Worm (Caenorhabditis elegans) whole organism, L4 larva: ENCODE measurements around the gene srxa-9.

Experiments
- D1046.2 ChIP-seq: fragments of 200-800 bp; sonication (Bioruptor generic); IDR thresholded peaks from 2 replicates; pipeline ENCODE4 v1.3.6; 2022; ENCODE audit warnings: missing genetic modification characterization, missing compliant biosample characterization
- F10B5.3 ChIP-seq: sonication (generic microtip); optimal IDR thresholded peaks from 2 replicates; lab custom pipeline; 2016; ENCODE audit warnings: mild to moderate bottlenecking, missing genetic modification characterization, missing compliant biosample characterization
- F26F4.8 ChIP-seq: fragments of 200-800 bp; sonication (Bioruptor generic); conservative IDR thresholded peaks from 2 replicates; pipeline ENCODE4 v1.3.6; 2022; ENCODE audit warnings: missing genetic modification characterization, missing compliant biosample characterization
- F44E2.7 ChIP-seq: fragments of 200-800 bp; sonication (Bioruptor generic); IDR thresholded peaks from 2 replicates; pipeline ENCODE4 v2.1.2; 2022; ENCODE audit warnings: missing genetic modification characterization, missing compliant biosample characterization
- R02D3.7 ChIP-seq: fragments of 150-350 bp; sonication (generic microtip); optimal IDR thresholded peaks from 3 replicates; lab custom pipeline; 2014; ENCODE audit warnings: missing biosample characterization, missing genetic modification characterization
- Y105C5A.15 ChIP-seq: fragments of 200-800 bp; sonication (Bioruptor generic); IDR thresholded peaks from 2 replicates; pipeline ENCODE4 v1.3.6; 2022; ENCODE audit warnings: missing genetic modification characterization, missing compliant biosample characterization
- Y75B8A.6 ChIP-seq: fragments of 200-800 bp; sonication (Bioruptor generic); IDR thresholded peaks from 2 replicates; pipeline ENCODE4 v1.3.6; 2022; ENCODE audit warnings: missing genetic modification reagents, missing genetic modification characterization, missing compliant biosample characterization
- ZK546.5 ChIP-seq, 2 experiments: sonication (generic microtip); optimal IDR thresholded peaks; 2 replicates each; lab custom pipeline; 2017; ENCODE audit warnings: missing biosample characterization in 2 of 2, missing genetic modification characterization in 2 of 2
- aha-1 ChIP-seq: fragments of 150-350 bp; peaks from one replicate; lab custom pipeline; 2014; ENCODE audit warnings: missing biosample characterization, missing genetic modification characterization
- arid-1 ChIP-seq: fragments of 200-800 bp; sonication (Bioruptor generic); conservative IDR thresholded peaks from 2 replicates; pipeline ENCODE4 v1.3.6; 2022; ENCODE audit warnings: missing genetic modification reagents, missing genetic modification characterization, missing compliant biosample characterization
- attf-4 ChIP-seq: sonication (generic microtip); optimal IDR thresholded peaks from 3 replicates; lab custom pipeline; 2017; ENCODE audit warnings: missing biosample characterization, missing genetic modification characterization
- ceh-20 ChIP-seq: fragments of 200-800 bp; sonication (Bioruptor generic); IDR thresholded peaks from 2 replicates; pipeline ENCODE4 v1.3.6; 2022; ENCODE audit warnings: missing genetic modification reagents, missing genetic modification characterization, missing compliant biosample characterization
- ceh-28 ChIP-seq: fragments of 150-350 bp; optimal IDR thresholded peaks from 2 replicates; lab custom pipeline; 2014; ENCODE audit warnings: missing biosample characterization, missing genetic modification reagents, missing genetic modification characterization
- ceh-44 ChIP-seq: fragments of 200-800 bp; sonication (Bioruptor generic); IDR thresholded peaks from 2 replicates; pipeline ENCODE4 v1.3.6; 2022; ENCODE audit warnings: missing genetic modification reagents, missing genetic modification characterization, missing compliant biosample characterization
- ces-1 ChIP-seq: fragments of 150-350 bp; sonication (generic microtip); optimal IDR thresholded peaks from 4 replicates; lab custom pipeline; 2014; ENCODE audit warnings: missing biosample characterization, missing genetic modification reagents, missing genetic modification characterization
- ctbp-1 ChIP-seq: fragments of 200-800 bp; sonication (Bioruptor generic); IDR thresholded peaks from 2 replicates; pipeline ENCODE4 v1.3.6; 2022; ENCODE audit warnings: missing genetic modification reagents, missing genetic modification characterization, missing compliant biosample characterization
- daf-12 ChIP-seq: fragments of 150-350 bp; optimal IDR thresholded peaks from 2 replicates; lab custom pipeline; 2014; ENCODE audit warnings: missing biosample characterization, missing genetic modification reagents, missing genetic modification characterization
- dmd-6 ChIP-seq: fragments of 200-800 bp; sonication (Bioruptor generic); IDR thresholded peaks from 2 replicates; pipeline ENCODE4 v1.3.6; 2022; ENCODE audit warnings: missing genetic modification reagents, missing genetic modification characterization, missing compliant biosample characterization
- dmd-8 ChIP-seq: fragments of 200-800 bp; sonication (Bioruptor generic); IDR thresholded peaks from 2 replicates; pipeline ENCODE4 v1.3.6; 2022; ENCODE audit warnings: missing genetic modification characterization, missing compliant biosample characterization
- dmd-9 ChIP-seq: fragments of 200-800 bp; sonication (Bioruptor generic); IDR thresholded peaks from 2 replicates; pipeline ENCODE4 v1.3.6; 2022; ENCODE audit warnings: missing genetic modification reagents, missing genetic modification characterization, missing compliant biosample characterization
- dpl-1 ChIP-seq: fragments of 150-350 bp; optimal IDR thresholded peaks from 2 replicates; lab custom pipeline; 2014; ENCODE audit warnings: missing biosample characterization, missing genetic modification reagents, missing genetic modification characterization
- duxl-1 ChIP-seq: sonication (generic microtip); optimal IDR thresholded peaks from 2 replicates; lab custom pipeline; 2016; ENCODE audit warnings: mild to moderate bottlenecking, missing genetic modification characterization, moderate library complexity, missing compliant biosample characterization; ENCODE audit not compliant: poor library complexity
- egl-27 ChIP-seq: sonication (generic microtip); optimal IDR thresholded peaks from 3 replicates; lab custom pipeline; 2017; ENCODE audit warnings: missing biosample characterization, missing genetic modification reagents, missing genetic modification characterization
- fkh-10 ChIP-seq: fragments of 150-350 bp; optimal IDR thresholded peaks from 2 replicates; lab custom pipeline; 2014; ENCODE audit warnings: missing biosample characterization, missing genetic modification reagents, missing genetic modification characterization
- fos-1 ChIP-seq: fragments of 150-350 bp; optimal IDR thresholded peaks from 2 replicates; lab custom pipeline; 2014; ENCODE audit warnings: missing biosample characterization, missing genetic modification characterization
- hif-1 ChIP-seq, 2 experiments: sonication (generic microtip); optimal IDR thresholded peaks; 2 replicates each; lab custom pipeline; 2016 to 2017; ENCODE audit warnings: missing compliant biosample characterization in 2 of 2, missing genetic modification characterization in 2 of 2, missing genetic modification reagents in 2 of 2, missing genotype in 2 of 2, mild to moderate bottlenecking in 1 of 2
- hlh-11 ChIP-seq: fragments of 200-800 bp; sonication (Bioruptor generic); optimal IDR thresholded peaks from 2 replicates; lab custom pipeline; 2018; ENCODE audit warnings: mild to moderate bottlenecking, missing genetic modification characterization, missing compliant biosample characterization
- jun-1 ChIP-seq: fragments of 150-350 bp; optimal IDR thresholded peaks from 2 replicates; lab custom pipeline; 2014; ENCODE audit warnings: missing biosample characterization, missing genetic modification reagents, missing genetic modification characterization
- lim-7 ChIP-seq: fragments of 200-800 bp; sonication (Bioruptor generic); IDR thresholded peaks from 2 replicates; pipeline ENCODE4 v1.3.6; 2022; ENCODE audit warnings: missing genetic modification characterization, missing compliant biosample characterization
- lin-13 ChIP-seq: fragments of 150-350 bp; optimal IDR thresholded peaks from 2 replicates; lab custom pipeline; 2014; ENCODE audit warnings: missing biosample characterization, missing genetic modification reagents, missing genetic modification characterization
- lin-29 ChIP-seq: fragments of 200-800 bp; sonication (Bioruptor generic); IDR thresholded peaks from 2 replicates; pipeline ENCODE4 v1.3.6; 2022; ENCODE audit warnings: missing genetic modification reagents, missing genetic modification characterization, missing compliant biosample characterization
- lin-39 ChIP-seq: fragments of 150-350 bp; optimal IDR thresholded peaks from 2 replicates; lab custom pipeline; 2014; ENCODE audit warnings: missing biosample characterization, missing genetic modification reagents, missing genetic modification characterization
- lsy-2 ChIP-seq, 2 experiments: fragments of 150-350 bp in 1 of 2; sonication (generic microtip) in 1 of 2; optimal IDR thresholded peaks; 2 replicates each; lab custom pipeline; 2014 to 2017; ENCODE audit warnings: missing biosample characterization in 2 of 2, missing genetic modification characterization in 2 of 2
- madf-5 ChIP-seq, 2 experiments: fragments of 200-800 bp; sonication (Bioruptor generic); IDR thresholded peaks; 2 replicates each; pipeline ENCODE4 v1.3.6; 2022; ENCODE audit warnings: missing compliant biosample characterization in 2 of 2, missing genetic modification characterization in 2 of 2
- madf-9 ChIP-seq: fragments of 200-800 bp; sonication (Bioruptor generic); conservative IDR thresholded peaks from 2 replicates; pipeline ENCODE4 v1.3.6; 2022; ENCODE audit warnings: missing genetic modification reagents, missing genetic modification characterization, missing compliant biosample characterization
- mdt-29 ChIP-seq: fragments of 200-800 bp; sonication (Bioruptor generic); IDR thresholded peaks from 2 replicates; pipeline ENCODE4 v1.3.6; 2022; ENCODE audit warnings: missing genetic modification reagents, missing genetic modification characterization, missing compliant biosample characterization
- mes-2 ChIP-seq: sonication (generic microtip); optimal IDR thresholded peaks from 2 replicates; lab custom pipeline; 2016; ENCODE audit warnings: missing genotype, mild to moderate bottlenecking, missing genetic modification characterization, missing compliant biosample characterization; ENCODE audit not compliant: poor library complexity, severe bottlenecking
- nhr-102 ChIP-seq: sonication (generic microtip); optimal IDR thresholded peaks from 2 replicates; lab custom pipeline; 2016; ENCODE audit warnings: mild to moderate bottlenecking, missing genetic modification characterization, moderate library complexity, missing compliant biosample characterization
- nhr-111 ChIP-seq: fragments of 200-800 bp; sonication (Bioruptor generic); optimal IDR thresholded peaks from 2 replicates; lab custom pipeline; 2018; ENCODE audit warnings: mild to moderate bottlenecking, missing genetic modification characterization, missing compliant biosample characterization
- nhr-41 ChIP-seq: fragments of 200-800 bp; sonication (Bioruptor generic); IDR thresholded peaks from 2 replicates; pipeline ENCODE4 v1.3.6; 2022; ENCODE audit warnings: missing genetic modification reagents, missing genetic modification characterization, missing compliant biosample characterization
- nhr-42 ChIP-seq: fragments of 200-800 bp; sonication (Bioruptor generic); IDR thresholded peaks from 2 replicates; pipeline ENCODE4 v1.3.6; 2022; ENCODE audit warnings: missing genetic modification characterization, missing compliant biosample characterization
- nhr-6 ChIP-seq: fragments of 150-350 bp; optimal IDR thresholded peaks from 2 replicates; lab custom pipeline; 2014; ENCODE audit warnings: missing biosample characterization, missing genetic modification characterization
- nhr-77 ChIP-seq: fragments of 150-350 bp; optimal IDR thresholded peaks from 2 replicates; lab custom pipeline; 2014; ENCODE audit warnings: missing biosample characterization, missing genetic modification characterization
- rbr-2 ChIP-seq: sonication (generic microtip); optimal IDR thresholded peaks from 2 replicates; lab custom pipeline; 2016; ENCODE audit warnings: missing genotype, missing genetic modification characterization, missing compliant biosample characterization
- set-16 ChIP-seq: fragments of 200-800 bp; sonication (Bioruptor generic); IDR thresholded peaks from 2 replicates; pipeline ENCODE4 v1.3.6; 2022; ENCODE audit warnings: missing genetic modification reagents, missing genetic modification characterization, missing compliant biosample characterization
- snpc-4 ChIP-seq: fragments of 150-350 bp; optimal IDR thresholded peaks from 2 replicates; lab custom pipeline; 2014; ENCODE audit warnings: missing biosample characterization, missing genetic modification characterization
- tag-97 ChIP-seq: fragments of 200-800 bp; sonication (Bioruptor generic); IDR thresholded peaks from 2 replicates; pipeline ENCODE4 v1.3.6; 2022; ENCODE audit warnings: missing genetic modification characterization, missing compliant biosample characterization
- zag-1 ChIP-seq: fragments of 150-350 bp; optimal IDR thresholded peaks from 2 replicates; lab custom pipeline; 2014; ENCODE audit warnings: missing biosample characterization, missing genetic modification characterization
- zfp-3 ChIP-seq: fragments of 200-800 bp; sonication (Bioruptor generic); conservative IDR thresholded peaks from 2 replicates; pipeline ENCODE4 v1.3.6; 2022; ENCODE audit warnings: missing genetic modification reagents, missing genetic modification characterization, missing compliant biosample characterization
- zip-11 ChIP-seq: fragments of 200-800 bp; sonication (Bioruptor generic); IDR thresholded peaks from 2 replicates; pipeline ENCODE4 v1.3.6; 2022; ENCODE audit warnings: missing genetic modification characterization, missing compliant biosample characterization
- ztf-11 ChIP-seq: fragments of 150-350 bp; optimal IDR thresholded peaks from 2 replicates; lab custom pipeline; 2014; ENCODE audit warnings: missing biosample characterization, missing genetic modification characterization
- ztf-7 ChIP-seq: fragments of 150-350 bp; optimal IDR thresholded peaks from 2 replicates; lab custom pipeline; 2014; ENCODE audit warnings: missing biosample characterization, missing genetic modification characterization

srxa-9 gene

ce11 chrX:15747814-15748213 lies 1.0 kb downstream of the srxa-9 start (continued):
- TF ChIP-seq ztf-7 (tag; lab: Kevin White, UChicago) (no peak), nhr-111 (GFP tag; lab: Kevin White, UChicago) (no peak), zag-1 (tag; lab: Kevin White, UChicago) (no peak), lin-29 (GFP tag; lab: Robert Waterston, UW) (no peak), fkh-10 (no peak), madf-9 (GFP tag; lab: Robert Waterston, UW) (no peak), nhr-102 (tag; lab: Kevin White, UChicago) (peak; percentile 57), F44E2.7 (0 out of 2 replicates have a peak, but pooled peaks have one; percentile 39), ces-1 (GFP tag; lab: Kevin White, UChicago) (no peak), dmd-8 (GFP tag; lab: Robert Waterston, UW) (peak; percentile 70), ceh-44 (GFP tag; lab: Robert Waterston, UW) (no peak), nhr-42 (GFP tag; lab: Robert Waterston, UW) (no peak), F10B5.3 (tag; lab: Kevin White, UChicago) (no peak), daf-12 (tag; lab: Kevin White, UChicago) (no peak), ceh-28 (tag; lab: Kevin White, UChicago) (no peak), aha-1 (tag; lab: Kevin White, UChicago) (no peak), ctbp-1 (GFP tag; lab: Robert Waterston, UW) (peak; percentile 47; the same call in 1 of the 2 replicates), set-16 (GFP tag; lab: Robert Waterston, UW) (no peak), Y75B8A.6 (GFP tag; lab: Robert Waterston, UW) (no peak), R02D3.7 (no peak), madf-5 (GFP tag; IDR thresholded peaks at IDR 0.05; lab: Robert Waterston, UW) (0 out of 4 replicates have a peak, but pooled peaks of 1 of the 2 experiments have one; percentile 17), nhr-41 (GFP tag; lab: Robert Waterston, UW) (peak; percentile 52; the same call in 1 of the 2 replicates), Y105C5A.15 (GFP tag; lab: Robert Waterston, UW) (no peak), attf-4 (tag; lab: Kevin White, UChicago) (no peak), hlh-11 (no peak), nhr-6 (tag; lab: Kevin White, UChicago) (no peak), dmd-6 (no peak; the same call in 1 of the 2 replicates), lin-39 (tag; lab: Kevin White, UChicago) (no peak), arid-1 (GFP tag; lab: Robert Waterston, UW) (0 out of 2 replicates have a peak, but pooled peaks have one; percentile 5), ceh-20 (peak; percentile 7; the same call in 1 of the 2 replicates), lin-13 (no peak), duxl-1 (no peak), lim-7 (GFP tag; lab: Robert Waterston, UW) (0 out of 2 replicates have a peak, but pooled peaks have one; percentile 5), nhr-77 (tag; lab: Kevin White, UChicago) (no peak), dmd-9 (GFP tag; lab: Robert Waterston, UW) (no peak), zfp-3 (GFP tag; lab: Robert Waterston, UW) (no peak), mes-2 (no peak), mdt-29 (GFP tag; lab: Robert Waterston, UW) (no peak), ZK546.5 (tag; optimal IDR thresholded peaks at IDR 0.05; lab: Kevin White, UChicago) (no peak), ztf-11 (tag; lab: Kevin White, UChicago) (no peak), fos-1 (tag; lab: Kevin White, UChicago) (no peak), hif-1 (tag; optimal IDR thresholded peaks at IDR 0.05; lab: Kevin White, UChicago) (no peak), tag-97 (no peak), snpc-4 (tag; lab: Kevin White, UChicago) (no peak), rbr-2 (tag; lab: Kevin White, UChicago) (peak; percentile 0), D1046.2 (GFP tag; lab: Robert Waterston, UW) (0 out of 2 replicates have a peak, but pooled peaks have one; percentile 45), F26F4.8 (GFP tag; lab: Robert Waterston, UW) (no peak; the same call in 1 of the 2 replicates), jun-1 (tag; lab: Kevin White, UChicago) (no peak), dpl-1 (GFP tag; lab: Kevin White, UChicago) (no peak), lsy-2 (tag; optimal IDR thresholded peaks at IDR 0.05; lab: Kevin White, UChicago) (no peak), zip-11 (GFP tag; lab: Robert Waterston, UW) (0 out of 2 replicates have a peak, but pooled peaks have one; percentile 10), egl-27 (tag; lab: Kevin White, UChicago) (no peak)
